Worm (Caenorhabditis elegans): ENCODE results near the gene srx-33.

DNA sequence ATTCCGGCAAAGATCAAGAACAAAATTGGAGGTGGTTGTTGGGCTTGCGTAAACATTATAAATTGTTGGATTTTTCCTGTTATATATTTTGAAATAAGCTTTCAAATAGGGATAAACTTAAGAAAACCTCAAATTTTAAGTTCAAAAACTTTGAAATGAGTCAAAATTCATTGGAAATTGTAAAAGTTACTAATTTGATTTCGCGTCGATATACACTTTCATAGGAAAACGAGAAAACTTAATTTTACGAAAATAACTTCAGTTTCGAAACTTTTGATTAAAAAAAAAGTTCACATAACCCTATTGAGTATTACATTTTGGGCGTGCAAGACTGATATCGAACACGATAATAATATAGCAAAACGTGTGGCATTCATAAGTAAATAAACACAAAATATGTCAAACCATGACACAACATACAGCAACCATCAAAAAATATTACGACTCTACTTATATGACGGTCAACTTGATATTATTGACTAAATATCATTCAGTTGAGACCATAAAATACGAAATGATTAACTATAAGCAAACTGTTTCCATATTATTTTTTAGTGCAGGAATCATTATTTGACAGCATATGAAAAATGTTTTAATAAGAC lies 22.5 kb downstream of the srx-33 start:
- TF ChIP-seq him-1 (tag; optimal IDR thresholded peaks at IDR 0.05) (no peak), dao-5 (tag; optimal IDR thresholded peaks at IDR 0.05) (no peak), W03F9.2 (tag; optimal IDR thresholded peaks at IDR 0.05) (no peak)

Data from whole organism, L4/young adult.